Fruit fly (Drosophila melanogaster): ENCODE data around the gene Bub3.

The Bub3 gene

dm6 chr3R:29708322-29708721 lies 33.1 kb upstream of the Bub3 start (continued):
- TF ChIP-seq Gsc (GFP tag; IDR thresholded peaks at IDR 0.05) = no peak
- no peak for TF ChIP-seq Doc2 (GFP tag; IDR thresholded peaks at IDR 0.05)
- no peak for TF ChIP-seq CG4404 (GFP tag; IDR thresholded peaks at IDR 0.05)
- TF ChIP-seq CG11398 (GFP tag; optimal IDR thresholded peaks at IDR 0.05) = no peak
- no peak for TF ChIP-seq tna (GFP tag; IDR thresholded peaks at IDR 0.05; ENCODE audit: partially characterized antibody)
- TF ChIP-seq CG2889 (GFP tag; IDR thresholded peaks at IDR 0.05) = no peak
- no peak for TF ChIP-seq Hmx (GFP tag; optimal IDR thresholded peaks at IDR 0.05)
- no peak for TF ChIP-seq sim (GFP tag; IDR thresholded peaks at IDR 0.05)
- no peak for TF ChIP-seq dpn (GFP tag; optimal IDR thresholded peaks at IDR 0.05)
- no peak for TF ChIP-seq crol (GFP tag; IDR thresholded peaks at IDR 0.05)
- peak; percentile 9 for TF ChIP-seq Nf-YB (GFP tag; optimal IDR thresholded peaks at IDR 0.05)
- TF ChIP-seq klu (GFP tag; IDR thresholded peaks at IDR 0.05) = no peak
- no peak for TF ChIP-seq CG11723 (GFP tag; optimal IDR thresholded peaks at IDR 0.05)
- TF ChIP-seq repo (GFP tag; optimal IDR thresholded peaks at IDR 0.05) = no peak
- no peak for TF ChIP-seq CG11560 (tag; IDR thresholded peaks at IDR 0.05)
- TF ChIP-seq pnt (GFP tag; optimal IDR thresholded peaks at IDR 0.05) = no peak
- TF ChIP-seq slbo (GFP tag; IDR thresholded peaks at IDR 0.05) = no peak
- TF ChIP-seq CG32772 (GFP tag; IDR thresholded peaks at IDR 0.05) = no peak
- TF ChIP-seq Dref (GFP tag; IDR thresholded peaks at IDR 0.05) = no peak
- peak; percentile 41 for TF ChIP-seq Nf-YC (tag; optimal IDR thresholded peaks at IDR 0.05)
- TF ChIP-seq tup (GFP tag; optimal IDR thresholded peaks at IDR 0.05) = no peak
- no peak for TF ChIP-seq nom (GFP tag; optimal IDR thresholded peaks at IDR 0.05)
- TF ChIP-seq gfzf (GFP tag; optimal IDR thresholded peaks at IDR 0.05) = no peak
- peak; percentile 27 for TF ChIP-seq ewg (GFP tag; optimal IDR thresholded peaks at IDR 0.05)
- TF ChIP-seq CG1832 (GFP tag; optimal IDR thresholded peaks at IDR 0.05) = peak; percentile 50
- TF ChIP-seq sisA (GFP tag; IDR thresholded peaks at IDR 0.05) = no peak
- TF ChIP-seq chn (GFP tag; optimal IDR thresholded peaks at IDR 0.05) = no peak
- TF ChIP-seq corto (GFP tag; optimal IDR thresholded peaks at IDR 0.05) = no peak
- TF ChIP-seq pan (optimal IDR thresholded peaks at IDR 0.05) = no peak
- TF ChIP-seq pan (GFP tag; optimal IDR thresholded peaks at IDR 0.05 in 1 of 2, IDR thresholded peaks at IDR 0.05 in 1 of 2) = no peak
- TF ChIP-seq CG8089 (GFP tag; optimal IDR thresholded peaks at IDR 0.05) = no peak

DNA sequence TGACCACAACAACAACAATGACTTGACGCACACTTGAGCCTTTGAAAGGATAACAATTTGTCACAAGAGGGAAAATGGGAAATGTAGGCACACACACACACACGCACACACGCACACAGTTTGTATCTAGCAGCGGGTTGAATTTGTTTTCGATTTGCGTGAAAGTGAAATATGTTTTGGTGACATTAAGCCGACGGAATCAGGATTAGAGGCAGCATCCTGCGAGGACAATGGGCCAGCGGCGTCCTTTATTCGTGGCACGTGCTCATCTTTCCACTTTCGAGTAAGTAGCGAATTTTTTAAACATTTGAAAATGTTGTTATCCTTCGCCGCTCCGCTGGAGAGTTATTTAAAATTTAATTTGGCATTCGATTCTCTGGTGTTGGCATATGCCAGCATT lies 32.0 kb upstream of the Bub3 start:
- TF ChIP-seq gce (GFP tag; IDR thresholded peaks at IDR 0.05) (no peak), Hey (tag; optimal IDR thresholded peaks at IDR 0.05) (peak; percentile 72), CG32767 (GFP tag; IDR thresholded peaks at IDR 0.05) (no peak), CG4360 (GFP tag; IDR thresholded peaks at IDR 0.05) (peak; percentile 55; the same call in 1 of the 2 replicates), cg (GFP tag; optimal IDR thresholded peaks at IDR 0.05) (no peak), tin (GFP tag; optimal IDR thresholded peaks at IDR 0.05) (no peak), oc (tag; optimal IDR thresholded peaks at IDR 0.05) (peak; percentile 70)

dm6 chr3R:29705789-29706303 lies 30.6 kb upstream of the Bub3 start:
- peak; percentile 17 for TF ChIP-seq unpg (GFP tag; optimal IDR thresholded peaks at IDR 0.05)
- peak; percentile 2 for TF ChIP-seq CG18262 (tag; optimal IDR thresholded peaks at IDR 0.05)
- TF ChIP-seq Nf-YB (GFP tag; optimal IDR thresholded peaks at IDR 0.05) = peak; percentile 79
- TF ChIP-seq Oli (tag; optimal IDR thresholded peaks at IDR 0.05) = peak; percentile 22
- peak in 1 of 2 experiments; percentile 60 for TF ChIP-seq Hr51 (GFP tag; optimal IDR thresholded peaks at IDR 0.05)
- TF ChIP-seq bbx (GFP tag; IDR thresholded peaks at IDR 0.05; ENCODE audit: partially characterized antibody) = no peak
- TF ChIP-seq grau (tag; optimal IDR thresholded peaks at IDR 0.05) = peak; percentile 14
- TF ChIP-seq Blimp-1 (GFP tag; optimal IDR thresholded peaks at IDR 0.05) = peak; percentile 31
- TF ChIP-seq CG6791 (GFP tag; IDR thresholded peaks at IDR 0.05; ENCODE audit: partially characterized antibody) = no peak
- peak; percentile 0 for TF ChIP-seq CoRest (tag; optimal IDR thresholded peaks at IDR 0.05)
- TF ChIP-seq mam (GFP tag; optimal IDR thresholded peaks at IDR 0.05) = no peak
- no peak for TF ChIP-seq CG14965 (GFP tag; optimal IDR thresholded peaks at IDR 0.05; ENCODE audit: borderline replicate concordance)
- peak; percentile 25 for TF ChIP-seq sens (GFP tag)
- peak; percentile 55 for TF ChIP-seq Nf-YC (tag; optimal IDR thresholded peaks at IDR 0.05)
- TF ChIP-seq gem (tag; optimal IDR thresholded peaks at IDR 0.05) = peak; percentile 52
